Worm (Caenorhabditis elegans) whole organism, L4 larva: ENCODE results near the gene R13A1.1.
A peak's percentile ranks its signal among the peaks of the same experiment; 100 is the strongest.

Experiments used
- F10B5.3 ChIP-seq: sonication (generic microtip); optimal IDR thresholded peaks from 2 replicates; lab custom pipeline; 2016; ENCODE audit warnings: mild to moderate bottlenecking, missing genetic modification characterization, missing compliant biosample characterization
- F44E2.7 ChIP-seq: fragments of 200-800 bp; sonication (Bioruptor generic); IDR thresholded peaks from 2 replicates; pipeline ENCODE4 v2.1.2; 2022; ENCODE audit warnings: missing genetic modification characterization, missing compliant biosample characterization
- T20F7.1 ChIP-seq: fragments of 200-800 bp; sonication (Bioruptor generic); optimal IDR thresholded peaks from 2 replicates; lab custom pipeline; 2018; ENCODE audit warnings: mild to moderate bottlenecking, missing genetic modification characterization, missing compliant biosample characterization
- T26A8.4 ChIP-seq: fragments of 200-800 bp; sonication (Bioruptor generic); IDR thresholded peaks from 2 replicates; pipeline ENCODE4 v1.3.6; 2022; ENCODE audit warnings: missing genetic modification characterization, missing compliant biosample characterization
- ZK337.2 ChIP-seq: fragments of 200-800 bp; sonication (Bioruptor generic); IDR thresholded peaks from 2 replicates; pipeline ENCODE4 v1.3.6; 2022; ENCODE audit warnings: missing genetic modification reagents, missing genetic modification characterization, missing compliant biosample characterization
- aha-1 ChIP-seq: fragments of 150-350 bp; peaks from one replicate; lab custom pipeline; 2014; ENCODE audit warnings: missing biosample characterization, missing genetic modification characterization
- ama-1 ChIP-seq: fragments of 150-350 bp; optimal IDR thresholded peaks from 2 replicates; lab custom pipeline; 2014; ENCODE audit warnings: inconsistent platforms, mixed read lengths
- ceh-20 ChIP-seq: fragments of 200-800 bp; sonication (Bioruptor generic); IDR thresholded peaks from 2 replicates; pipeline ENCODE4 v1.3.6; 2022; ENCODE audit warnings: missing genetic modification reagents, missing genetic modification characterization, missing compliant biosample characterization
- ceh-32 ChIP-seq: sonication (generic microtip); optimal IDR thresholded peaks from 2 replicates; lab custom pipeline; 2016; ENCODE audit warnings: mild to moderate bottlenecking, missing genetic modification characterization, missing compliant biosample characterization; ENCODE audit not compliant: poor library complexity
- cey-2 ChIP-seq: sonication (generic microtip); optimal IDR thresholded peaks from 3 replicates; lab custom pipeline; 2017; ENCODE audit warnings: missing genetic modification characterization, mild to moderate bottlenecking, missing compliant biosample characterization, antibody characterized with exemption, borderline replicate concordance; ENCODE audit not compliant: insufficient read depth
- daf-12 ChIP-seq: fragments of 150-350 bp; optimal IDR thresholded peaks from 2 replicates; lab custom pipeline; 2014; ENCODE audit warnings: missing biosample characterization, missing genetic modification reagents, missing genetic modification characterization
- daf-16 ChIP-seq, 3 experiments: sonication (generic microtip); optimal IDR thresholded peaks; 2 replicates each; lab custom pipeline; 2016 to 2017; ENCODE audit warnings: missing genetic modification characterization in 3 of 3, missing genetic modification reagents in 3 of 3, mild to moderate bottlenecking in 2 of 3, missing compliant biosample characterization in 2 of 3, missing biosample characterization in 1 of 3, moderate library complexity in 1 of 3
- dmd-6 ChIP-seq: fragments of 200-800 bp; sonication (Bioruptor generic); IDR thresholded peaks from 2 replicates; pipeline ENCODE4 v1.3.6; 2022; ENCODE audit warnings: missing genetic modification reagents, missing genetic modification characterization, missing compliant biosample characterization
- dve-1 ChIP-seq: sonication (generic microtip); optimal IDR thresholded peaks from 2 replicates; lab custom pipeline; 2017; ENCODE audit warnings: antibody characterized with exemption, mild to moderate bottlenecking, missing genetic modification characterization, missing compliant biosample characterization; ENCODE audit not compliant: insufficient read depth
- egl-43 ChIP-seq: fragments of 200-800 bp; sonication (Bioruptor generic); IDR thresholded peaks from 2 replicates; pipeline ENCODE4 v1.3.6; 2022; ENCODE audit warnings: missing genetic modification reagents, missing genetic modification characterization, missing compliant biosample characterization
- fkh-10 ChIP-seq: fragments of 150-350 bp; optimal IDR thresholded peaks from 2 replicates; lab custom pipeline; 2014; ENCODE audit warnings: missing biosample characterization, missing genetic modification reagents, missing genetic modification characterization
- hlh-11 ChIP-seq: fragments of 200-800 bp; sonication (Bioruptor generic); optimal IDR thresholded peaks from 2 replicates; lab custom pipeline; 2018; ENCODE audit warnings: mild to moderate bottlenecking, missing genetic modification characterization, missing compliant biosample characterization
- hlh-30 ChIP-seq: sonication (generic microtip); optimal IDR thresholded peaks from 2 replicates; lab custom pipeline; 2017; ENCODE audit warnings: antibody characterized with exemption, mild to moderate bottlenecking, missing genetic modification characterization, missing compliant biosample characterization; ENCODE audit not compliant: insufficient read depth
- jun-1 ChIP-seq: fragments of 150-350 bp; optimal IDR thresholded peaks from 2 replicates; lab custom pipeline; 2014; ENCODE audit warnings: missing biosample characterization, missing genetic modification reagents, missing genetic modification characterization
- lin-1 ChIP-seq: fragments of 200-800 bp; sonication (Bioruptor generic); IDR thresholded peaks from 2 replicates; pipeline ENCODE4 v1.3.6; 2022; ENCODE audit warnings: missing genetic modification reagents, missing genetic modification characterization, missing compliant biosample characterization
- lin-29 ChIP-seq: fragments of 200-800 bp; sonication (Bioruptor generic); IDR thresholded peaks from 2 replicates; pipeline ENCODE4 v1.3.6; 2022; ENCODE audit warnings: missing genetic modification reagents, missing genetic modification characterization, missing compliant biosample characterization
- lsy-2 ChIP-seq, 2 experiments: fragments of 150-350 bp in 1 of 2; sonication (generic microtip) in 1 of 2; optimal IDR thresholded peaks; 2 replicates each; lab custom pipeline; 2014 to 2017; ENCODE audit warnings: missing biosample characterization in 2 of 2, missing genetic modification characterization in 2 of 2
- mdl-1 ChIP-seq, 2 experiments: fragments of 150-350 bp in 1 of 2; sonication (generic microtip) in 1 of 2; optimal IDR thresholded peaks; 2 replicates each; lab custom pipeline; 2014 to 2017; ENCODE audit warnings: missing biosample characterization in 2 of 2, missing genetic modification characterization in 2 of 2
- mxl-3 ChIP-seq: fragments of 200-800 bp; sonication (Bioruptor generic); optimal IDR thresholded peaks from 2 replicates; lab custom pipeline; 2018; ENCODE audit warnings: mild to moderate bottlenecking, missing genetic modification characterization, missing compliant biosample characterization
- nhr-10 ChIP-seq: fragments of 150-350 bp; optimal IDR thresholded peaks from 2 replicates; lab custom pipeline; 2014; ENCODE audit warnings: missing biosample characterization, missing genetic modification characterization
- nhr-102 ChIP-seq: sonication (generic microtip); optimal IDR thresholded peaks from 2 replicates; lab custom pipeline; 2016; ENCODE audit warnings: mild to moderate bottlenecking, missing genetic modification characterization, moderate library complexity, missing compliant biosample characterization
- nhr-11 ChIP-seq: fragments of 150-350 bp; optimal IDR thresholded peaks from 2 replicates; lab custom pipeline; 2014; ENCODE audit warnings: missing biosample characterization, missing genetic modification characterization
- nhr-111 ChIP-seq: fragments of 200-800 bp; sonication (Bioruptor generic); optimal IDR thresholded peaks from 2 replicates; lab custom pipeline; 2018; ENCODE audit warnings: mild to moderate bottlenecking, missing genetic modification characterization, missing compliant biosample characterization
- nhr-28 ChIP-seq: fragments of 150-350 bp; optimal IDR thresholded peaks from 2 replicates; lab custom pipeline; 2014; ENCODE audit warnings: missing biosample characterization, missing genetic modification characterization
- nhr-41 ChIP-seq: fragments of 200-800 bp; sonication (Bioruptor generic); IDR thresholded peaks from 2 replicates; pipeline ENCODE4 v1.3.6; 2022; ENCODE audit warnings: missing genetic modification reagents, missing genetic modification characterization, missing compliant biosample characterization
- nhr-42 ChIP-seq: fragments of 200-800 bp; sonication (Bioruptor generic); IDR thresholded peaks from 2 replicates; pipeline ENCODE4 v1.3.6; 2022; ENCODE audit warnings: missing genetic modification characterization, missing compliant biosample characterization
- nhr-48 ChIP-seq: sonication (generic microtip); optimal IDR thresholded peaks from 2 replicates; lab custom pipeline; 2016; ENCODE audit warnings: mild to moderate bottlenecking, missing genetic modification characterization, missing compliant biosample characterization
- nhr-6 ChIP-seq: fragments of 150-350 bp; optimal IDR thresholded peaks from 2 replicates; lab custom pipeline; 2014; ENCODE audit warnings: missing biosample characterization, missing genetic modification characterization
- nhr-76 ChIP-seq: fragments of 150-350 bp; optimal IDR thresholded peaks from 2 replicates; lab custom pipeline; 2014; ENCODE audit warnings: missing biosample characterization, missing genetic modification characterization
- nhr-77 ChIP-seq: fragments of 150-350 bp; optimal IDR thresholded peaks from 2 replicates; lab custom pipeline; 2014; ENCODE audit warnings: missing biosample characterization, missing genetic modification characterization
- php-3 ChIP-seq: fragments of 200-800 bp; sonication (Bioruptor generic); IDR thresholded peaks from 2 replicates; pipeline ENCODE4 v1.3.6; 2022; ENCODE audit warnings: missing genetic modification reagents, missing genetic modification characterization, missing compliant biosample characterization
- pqm-1 ChIP-seq: sonication (generic microtip); optimal IDR thresholded peaks from 2 replicates; lab custom pipeline; 2017; ENCODE audit warnings: missing biosample characterization, missing genetic modification characterization
- snpc-4 ChIP-seq: fragments of 150-350 bp; optimal IDR thresholded peaks from 2 replicates; lab custom pipeline; 2014; ENCODE audit warnings: missing biosample characterization, missing genetic modification characterization
- tra-1 ChIP-seq: fragments of 200-800 bp; sonication (Bioruptor generic); IDR thresholded peaks from 2 replicates; pipeline ENCODE4 v1.3.6; 2022; ENCODE audit warnings: missing genetic modification reagents, missing genetic modification characterization, missing compliant biosample characterization
- unc-130 ChIP-seq: sonication (generic microtip); optimal IDR thresholded peaks from 2 replicates; lab custom pipeline; 2016; ENCODE audit warnings: missing genetic modification reagents, missing genetic modification characterization, missing compliant biosample characterization
- unc-62 ChIP-seq, 3 experiments: fragments of 150-350 bp in 1 of 3; sonication (generic microtip); optimal IDR thresholded peaks in 2 of 3; peaks in 1 of 3; 1 replicate in 1 of 3; 2 replicates in 2 of 3; lab custom pipeline; 2014 to 2017; ENCODE audit warnings: missing biosample characterization in 3 of 3, missing genetic modification characterization in 3 of 3, missing genetic modification reagents in 3 of 3, missing genotype in 1 of 3
- vab-7 ChIP-seq: fragments of 200-800 bp; sonication (Bioruptor generic); IDR thresholded peaks from 2 replicates; pipeline ENCODE4 v1.3.6; 2022; ENCODE audit warnings: missing genetic modification reagents, missing genetic modification characterization, missing compliant biosample characterization
- zfp-3 ChIP-seq: fragments of 200-800 bp; sonication (Bioruptor generic); conservative IDR thresholded peaks from 2 replicates; pipeline ENCODE4 v1.3.6; 2022; ENCODE audit warnings: missing genetic modification reagents, missing genetic modification characterization, missing compliant biosample characterization

The R13A1.1 gene

ce11 chrIV:7186756-7187155, 33.1 kb upstream of the R13A1.1 start, which contains the start of gene str-249:
TSS of gene str-249 (minus strand) at chrIV:7186856.
- TF ChIP-seq F10B5.3 (tag; lab: Kevin White, UChicago) = no peak
- no peak for TF ChIP-seq nhr-76 (tag; lab: Kevin White, UChicago)
- TF ChIP-seq mxl-3 (GFP tag; lab: Kevin White, UChicago) = no peak
- no peak for TF ChIP-seq egl-43 (GFP tag; lab: Robert Waterston, UW)
- TF ChIP-seq unc-130 (GFP tag; lab: Kevin White, UChicago) = no peak
- TF ChIP-seq T26A8.4 (GFP tag; lab: Robert Waterston, UW) = no peak
- TF ChIP-seq zfp-3 = no peak
- no peak for TF ChIP-seq nhr-42 (GFP tag; lab: Robert Waterston, UW)

ce11 chrIV:7188030-7188429, 31.8 kb upstream of the R13A1.1 start, which contains the start of gene C42D4.13:
TSS of gene C42D4.13 (minus strand) at chrIV:7188130.
- TF ChIP-seq dmd-6 (GFP tag; lab: Robert Waterston, UW) (no peak), hlh-30 (tag; lab: Kevin White, UChicago) (no peak), ceh-32 (tag; lab: Kevin White, UChicago) (no peak), daf-16 (GFP tag; optimal IDR thresholded peaks at IDR 0.05; lab: Kevin White, UChicago) (no peak), daf-16 (tag; optimal IDR thresholded peaks at IDR 0.05; lab: Kevin White, UChicago) (no peak), F44E2.7 (GFP tag; lab: Robert Waterston, UW) (no peak), nhr-42 (GFP tag; lab: Robert Waterston, UW) (no peak), nhr-6 (no peak)
- TF ChIP-seq, all 104 proteins: peak for 0

ce11 chrIV:7188528-7189422, 31.1 kb upstream of the R13A1.1 start, which contains the start of gene srlf-7:
TSS of gene srlf-7 (plus strand) at chrIV:7189287.
- peak in 1 of 2 experiments; percentile 48 for TF ChIP-seq lsy-2 (tag; optimal IDR thresholded peaks at IDR 0.05; lab: Kevin White, UChicago)
- peak; percentile 97 for TF ChIP-seq pqm-1
- peak; percentile 99 for TF ChIP-seq nhr-28
- TF ChIP-seq ama-1 (lab: Kevin White, UChicago) = peak; percentile 38
- TF ChIP-seq vab-7 = no peak
- TF ChIP-seq lin-29 (GFP tag; lab: Robert Waterston, UW) = no peak
- peak; percentile 36 for TF ChIP-seq cey-2 (tag; lab: Kevin White, UChicago)
- peak; percentile 41 for TF ChIP-seq fkh-10 (GFP tag; lab: Kevin White, UChicago)
- peak; percentile 97 for TF ChIP-seq lin-1
- TF ChIP-seq daf-16 (GFP tag; optimal IDR thresholded peaks at IDR 0.05; lab: Kevin White, UChicago) = peak in 1 of 2 experiments; percentile 87
- TF ChIP-seq daf-16 (tag; optimal IDR thresholded peaks at IDR 0.05; lab: Kevin White, UChicago) = peak; percentile 100
- peak; percentile 87 for TF ChIP-seq nhr-48 (tag; lab: Kevin White, UChicago)
- peak; percentile 92 for TF ChIP-seq php-3 (GFP tag; lab: Robert Waterston, UW)
- peak; percentile 95 for TF ChIP-seq nhr-77 (tag; lab: Kevin White, UChicago)
- TF ChIP-seq dve-1 = peak; percentile 98
- TF ChIP-seq nhr-41 (GFP tag; lab: Robert Waterston, UW) = peak; percentile 68; the same call in 1 of the 2 replicates
- peak; percentile 0 to 87 for TF ChIP-seq mdl-1 (tag; optimal IDR thresholded peaks at IDR 0.05; lab: Kevin White, UChicago)
- peak; percentile 75 for TF ChIP-seq T20F7.1
- TF ChIP-seq jun-1 (tag; lab: Kevin White, UChicago) = peak; percentile 62
- TF ChIP-seq ZK337.2 (GFP tag; lab: Robert Waterston, UW) = no peak
- peak; percentile 87 for TF ChIP-seq nhr-10
- peak; percentile 98 for TF ChIP-seq dmd-6 (GFP tag; lab: Robert Waterston, UW)
- peak; percentile 29 to 47 for TF ChIP-seq unc-62 (GFP tag; optimal IDR thresholded peaks at IDR 0.05 in 1 of 2; lab: Kevin White, UChicago)
- TF ChIP-seq unc-62 (tag; optimal IDR thresholded peaks at IDR 0.05; lab: Kevin White, UChicago) = no peak
- no peak for TF ChIP-seq daf-12 (tag; lab: Kevin White, UChicago)
- no peak for TF ChIP-seq nhr-111 (GFP tag; lab: Kevin White, UChicago)
- peak; percentile 32 for TF ChIP-seq nhr-11
- no peak for TF ChIP-seq snpc-4 (tag; lab: Kevin White, UChicago)
- peak; percentile 78 for TF ChIP-seq tra-1 (GFP tag; lab: Robert Waterston, UW)
- TF ChIP-seq hlh-30 (tag; lab: Kevin White, UChicago) = peak; percentile 77
- peak; percentile 96 for TF ChIP-seq aha-1
- peak; percentile 78 for TF ChIP-seq nhr-102 (tag; lab: Kevin White, UChicago)
- peak; percentile 12 for TF ChIP-seq nhr-6
- TF ChIP-seq hlh-11 = peak; percentile 95
- TF ChIP-seq ceh-20 = 0 out of 2 replicates have a peak, but pooled peaks have one; percentile 19
